Fruit fly (Drosophila melanogaster): ENCODE measurements around the gene CG42590.

CG42590 gene

dm6 chr3L:8018665-8019070, 50.4 kb downstream of the CG42590 start (continued):
- no peak for TF ChIP-seq az2 (GFP tag; optimal IDR thresholded peaks at IDR 0.05)
- no peak for TF ChIP-seq CG6765 (GFP tag; optimal IDR thresholded peaks at IDR 0.05)
- TF ChIP-seq mirr (GFP tag; optimal IDR thresholded peaks at IDR 0.05) = peak; percentile 45
- peak; percentile 2 for TF ChIP-seq MTF-1 (GFP tag; optimal IDR thresholded peaks at IDR 0.05; ENCODE audit: borderline replicate concordance)
- no peak for TF ChIP-seq Rx (GFP tag; IDR thresholded peaks at IDR 0.05)
- TF ChIP-seq usp (GFP tag; optimal IDR thresholded peaks at IDR 0.05) = no peak
- TF ChIP-seq dmrt99B (tag; optimal IDR thresholded peaks at IDR 0.05) = peak; percentile 14
- TF ChIP-seq ci (GFP tag; IDR thresholded peaks at IDR 0.05) = peak; percentile 68; the same call in 2 of the 3 replicates
- TF ChIP-seq CG7271 (tag; optimal IDR thresholded peaks at IDR 0.05) = no peak
- TF ChIP-seq hkb (optimal IDR thresholded peaks at IDR 0.05) = no peak
- peak; percentile 39; the same call in 1 of the 2 replicates for TF ChIP-seq hkb (GFP tag; IDR thresholded peaks at IDR 0.05)
- TF ChIP-seq CG9215 (GFP tag; IDR thresholded peaks at IDR 0.05) = no peak
- no peak for TF ChIP-seq crc (GFP tag; optimal IDR thresholded peaks at IDR 0.05)
- TF ChIP-seq CG10274 (GFP tag; optimal IDR thresholded peaks at IDR 0.05) = no peak
- TF ChIP-seq Dll (GFP tag; IDR thresholded peaks at IDR 0.05; ENCODE audit: partially characterized antibody) = no peak
- no peak for TF ChIP-seq croc (GFP tag; conservative IDR thresholded peaks at IDR 0.05)
- no peak for TF ChIP-seq Xrp1 (GFP tag; IDR thresholded peaks at IDR 0.05)
- TF ChIP-seq CG3995 (GFP tag; optimal IDR thresholded peaks at IDR 0.05) = no peak
- TF ChIP-seq rib (GFP tag; IDR thresholded peaks at IDR 0.05) = no peak
- TF ChIP-seq CG34224 (GFP tag; IDR thresholded peaks at IDR 0.05; ENCODE audit: partially characterized antibody) = no peak
- no peak for TF ChIP-seq Ets65A (GFP tag)
- TF ChIP-seq CG9817 (tag; optimal IDR thresholded peaks at IDR 0.05) = no peak
- no peak for TF ChIP-seq Hr3 (GFP tag; optimal IDR thresholded peaks at IDR 0.05)
- peak in 1 of 2 experiments; percentile 31 for TF ChIP-seq Hr51 (GFP tag; optimal IDR thresholded peaks at IDR 0.05)
- TF ChIP-seq ro (GFP tag; IDR thresholded peaks at IDR 0.05) = no peak
- peak; percentile 66 for TF ChIP-seq gcm (GFP tag; optimal IDR thresholded peaks at IDR 0.05)
- TF ChIP-seq CG1602 (GFP tag; optimal IDR thresholded peaks at IDR 0.05) = no peak
- TF ChIP-seq E2f2 (GFP tag; IDR thresholded peaks at IDR 0.05) = peak; percentile 18; the same call in 1 of the 2 replicates
- TF ChIP-seq Bgb (GFP tag; IDR thresholded peaks at IDR 0.05; ENCODE audit: partially characterized antibody) = no peak
- TF ChIP-seq jigr1 (GFP tag; IDR thresholded peaks at IDR 0.05) = no peak
- peak; percentile 28 for TF ChIP-seq pros (GFP tag; optimal IDR thresholded peaks at IDR 0.05)
- TF ChIP-seq NC2α (GFP tag; optimal IDR thresholded peaks at IDR 0.05) = no peak
- TF ChIP-seq CG8924 (tag; optimal IDR thresholded peaks at IDR 0.05) = peak; percentile 45
- TF ChIP-seq tin (GFP tag; optimal IDR thresholded peaks at IDR 0.05) = no peak
- TF ChIP-seq ssp (GFP tag; IDR thresholded peaks at IDR 0.05) = no peak
- peak; percentile 56 for TF ChIP-seq CG17568 (GFP tag; optimal IDR thresholded peaks at IDR 0.05)
- no peak; the same call in 1 of the 2 replicates for TF ChIP-seq onecut (GFP tag; IDR thresholded peaks at IDR 0.05)

Measured in whole organism, embryonic.